Worm (Caenorhabditis elegans) whole organism, L1 larva: ENCODE measurements around the gene ZK792.7.

ENCODE experiments used
- C04F5.9 ChIP-seq: sonication (generic microtip); optimal IDR thresholded peaks from 2 replicates; lab custom pipeline; 2016; ENCODE audit warnings: missing genetic modification characterization, missing compliant biosample characterization
- C34B4.2 ChIP-seq: sonication (generic microtip); optimal IDR thresholded peaks from 2 replicates; lab custom pipeline; 2017; ENCODE audit warnings: mild to moderate bottlenecking, missing genetic modification characterization, missing compliant biosample characterization
- Y116A8C.19 ChIP-seq: sonication (generic microtip); optimal IDR thresholded peaks from 2 replicates; lab custom pipeline; 2016; ENCODE audit warnings: missing compliant biosample characterization, missing genetic modification characterization, borderline replicate concordance
- aha-1 ChIP-seq: fragments of 150-350 bp; optimal IDR thresholded peaks from 2 replicates; lab custom pipeline; 2014; ENCODE audit warnings: missing biosample characterization, missing genetic modification characterization
- ama-1 ChIP-seq: fragments of 150-350 bp; optimal IDR thresholded peaks from 2 replicates; lab custom pipeline; 2014
- blmp-1 ChIP-seq: fragments of 150-350 bp; optimal IDR thresholded peaks from 2 replicates; lab custom pipeline; 2014; ENCODE audit warnings: missing biosample characterization, missing genetic modification characterization
- ceh-63 ChIP-seq: fragments of 200-800 bp; sonication (Bioruptor generic); optimal IDR thresholded peaks from 2 replicates; lab custom pipeline; 2018; ENCODE audit warnings: mild to moderate bottlenecking, missing genetic modification characterization, missing compliant biosample characterization
- ceh-8 ChIP-seq: fragments of 200-800 bp; sonication (Bioruptor generic); optimal IDR thresholded peaks from 2 replicates; lab custom pipeline; 2018; ENCODE audit warnings: mild to moderate bottlenecking, missing genetic modification characterization, moderate library complexity, missing compliant biosample characterization
- ceh-82 ChIP-seq, 3 experiments: fragments of 150-350 bp in 1 of 3; sonication (generic microtip) in 2 of 3; optimal IDR thresholded peaks; 2 replicates each; lab custom pipeline; 2014 to 2017; ENCODE audit warnings: missing biosample characterization in 3 of 3, missing genetic modification characterization in 3 of 3
- ceh-88 ChIP-seq: fragments of 200-800 bp; sonication (Bioruptor generic); IDR thresholded peaks from 2 replicates; pipeline ENCODE4 v1.3.6; 2022; ENCODE audit warnings: missing genetic modification characterization, missing compliant biosample characterization
- ces-1 ChIP-seq: fragments of 150-350 bp; optimal IDR thresholded peaks from 2 replicates; lab custom pipeline; 2014; ENCODE audit warnings: missing biosample characterization, missing genetic modification reagents, missing genetic modification characterization
- dpl-1 ChIP-seq, 3 experiments: fragments of 150-350 bp in 2 of 3; sonication (generic microtip) in 1 of 3; optimal IDR thresholded peaks; 2 replicates each; lab custom pipeline; 2014 to 2017; ENCODE audit warnings: missing biosample characterization in 3 of 3, missing genetic modification characterization in 3 of 3, missing genetic modification reagents in 3 of 3
- elt-2 ChIP-seq: sonication (generic microtip); optimal IDR thresholded peaks from 2 replicates; lab custom pipeline; 2016; ENCODE audit warnings: missing genetic modification characterization, mild to moderate bottlenecking, inconsistent platforms, missing compliant biosample characterization, missing genetic modification reagents
- elt-3 ChIP-seq, 6 experiments: fragments of 150-350 bp in 1 of 6; sonication (generic microtip); optimal IDR thresholded peaks; 2 replicates each; lab custom pipeline; 2017 to 2018; ENCODE audit warnings: missing biosample characterization in 6 of 6, missing genetic modification characterization in 6 of 6, inconsistent platforms in 1 of 6
- ets-5 ChIP-seq: fragments of 200-800 bp; sonication (Bioruptor generic); IDR thresholded peaks from 2 replicates; pipeline ENCODE4 v1.3.6; 2022; ENCODE audit warnings: missing genetic modification characterization, missing compliant biosample characterization
- fkh-10 ChIP-seq: sonication (generic microtip); optimal IDR thresholded peaks from 2 replicates; lab custom pipeline; 2017; ENCODE audit warnings: missing biosample characterization, missing genetic modification reagents, missing genetic modification characterization
- fkh-4 ChIP-seq: sonication (generic microtip); optimal IDR thresholded peaks from 2 replicates; lab custom pipeline; 2016; ENCODE audit warnings: missing compliant biosample characterization, missing genetic modification characterization, borderline replicate concordance
- fkh-8 ChIP-seq: sonication (generic microtip); optimal IDR thresholded peaks from 2 replicates; lab custom pipeline; 2016; ENCODE audit warnings: mild to moderate bottlenecking, missing genetic modification characterization, missing compliant biosample characterization
- irx-1 ChIP-seq: sonication (generic microtip); optimal IDR thresholded peaks from 2 replicates; lab custom pipeline; 2016; ENCODE audit warnings: missing genetic modification characterization, missing compliant biosample characterization
- isw-1 ChIP-seq: fragments of 200-800 bp; sonication (Bioruptor generic); IDR thresholded peaks from 2 replicates; pipeline ENCODE4 v1.3.6; 2022; ENCODE audit warnings: missing genetic modification characterization, missing compliant biosample characterization
- lin-14 ChIP-seq: fragments of 200-800 bp; sonication (Bioruptor generic); optimal IDR thresholded peaks from 2 replicates; lab custom pipeline; 2018; ENCODE audit warnings: mild to moderate bottlenecking, missing genetic modification characterization, moderate library complexity, missing compliant biosample characterization
- lin-15B ChIP-seq: fragments of 150-350 bp; sonication (generic microtip); optimal IDR thresholded peaks from 3 replicates; lab custom pipeline; 2014; ENCODE audit warnings: missing biosample characterization, missing genetic modification characterization
- lin-35 ChIP-seq, 2 experiments: fragments of 150-350 bp; optimal IDR thresholded peaks; 2 replicates each; lab custom pipeline; 2014; ENCODE audit warnings: missing biosample characterization in 2 of 2, missing genetic modification characterization in 2 of 2, missing genetic modification reagents in 2 of 2
- lin-39 ChIP-seq: fragments of 150-350 bp; optimal IDR thresholded peaks from 2 replicates; lab custom pipeline; 2014; ENCODE audit warnings: missing biosample characterization, missing genetic modification reagents, missing genetic modification characterization
- lir-3 ChIP-seq: sonication (generic microtip); optimal IDR thresholded peaks from 2 replicates; lab custom pipeline; 2016; ENCODE audit warnings: mild to moderate bottlenecking, missing genetic modification characterization, moderate library complexity, missing compliant biosample characterization; ENCODE audit not compliant: poor library complexity
- lsy-2 ChIP-seq, 2 experiments: fragments of 150-350 bp; optimal IDR thresholded peaks; 2 replicates each; lab custom pipeline; 2014; ENCODE audit warnings: missing biosample characterization in 2 of 2, missing genetic modification characterization in 2 of 2
- mef-2 ChIP-seq: fragments of 150-350 bp; optimal IDR thresholded peaks from 2 replicates; lab custom pipeline; 2014; ENCODE audit warnings: missing biosample characterization, missing genetic modification characterization
- nhr-12 ChIP-seq: sonication (generic microtip); optimal IDR thresholded peaks from 2 replicates; lab custom pipeline; 2017; ENCODE audit warnings: missing biosample characterization, missing genetic modification characterization
- nhr-19 ChIP-seq: fragments of 200-800 bp; sonication (Bioruptor generic); conservative IDR thresholded peaks from 2 replicates; pipeline ENCODE4 v1.3.6; 2022; ENCODE audit warnings: missing genetic modification characterization, missing compliant biosample characterization
- nhr-28 ChIP-seq: fragments of 150-350 bp; optimal IDR thresholded peaks from 2 replicates; lab custom pipeline; 2014; ENCODE audit warnings: missing biosample characterization, missing genetic modification characterization
- nhr-85 ChIP-seq: sonication (generic microtip); peaks from one replicate; lab custom pipeline; 2016; ENCODE audit warnings: missing genetic modification characterization, inconsistent platforms, missing compliant biosample characterization
- nhr-90 ChIP-seq: sonication (generic microtip); optimal IDR thresholded peaks from 2 replicates; lab custom pipeline; 2016; ENCODE audit warnings: mild to moderate bottlenecking, missing genetic modification characterization, missing compliant biosample characterization; ENCODE audit not compliant: poor library complexity
- pax-3 ChIP-seq: fragments of 200-800 bp; sonication (Bioruptor generic); optimal IDR thresholded peaks from 2 replicates; lab custom pipeline; 2018; ENCODE audit warnings: mild to moderate bottlenecking, missing genetic modification characterization, moderate library complexity, missing compliant biosample characterization
- pqm-1 ChIP-seq: sonication (generic microtip); optimal IDR thresholded peaks from 3 replicates; lab custom pipeline; 2017; ENCODE audit warnings: missing biosample characterization, missing genetic modification characterization
- rnt-1 ChIP-seq: sonication (generic microtip); optimal IDR thresholded peaks from 2 replicates; lab custom pipeline; 2016; ENCODE audit warnings: mild to moderate bottlenecking, missing genetic modification characterization, moderate library complexity, missing compliant biosample characterization
- sptf-1 ChIP-seq: fragments of 150-350 bp; optimal IDR thresholded peaks from 2 replicates; lab custom pipeline; 2014; ENCODE audit warnings: missing biosample characterization, missing genetic modification characterization
- sup-37 ChIP-seq: fragments of 200-800 bp; sonication (Bioruptor generic); optimal IDR thresholded peaks from 2 replicates; lab custom pipeline; 2018; ENCODE audit warnings: mild to moderate bottlenecking, missing genetic modification characterization, missing compliant biosample characterization
- swsn-7 ChIP-seq: sonication (generic microtip); optimal IDR thresholded peaks from 2 replicates; lab custom pipeline; 2016; ENCODE audit warnings: missing genetic modification characterization, missing compliant biosample characterization
- tbx-2 ChIP-seq: sonication (generic microtip); optimal IDR thresholded peaks from 2 replicates; lab custom pipeline; 2016; ENCODE audit warnings: missing genetic modification characterization, missing compliant biosample characterization
- tlp-1 ChIP-seq: fragments of 150-350 bp; optimal IDR thresholded peaks from 2 replicates; lab custom pipeline; 2014; ENCODE audit warnings: missing biosample characterization, missing genetic modification characterization
- unc-130 ChIP-seq: fragments of 150-350 bp; optimal IDR thresholded peaks from 2 replicates; lab custom pipeline; 2017; ENCODE audit warnings: missing biosample characterization, missing genetic modification characterization, inconsistent platforms
- unc-86 ChIP-seq: sonication (generic microtip); optimal IDR thresholded peaks from 2 replicates; lab custom pipeline; 2016; ENCODE audit warnings: missing genetic modification characterization, missing compliant biosample characterization
- unc-98 ChIP-seq: fragments of 200-800 bp; sonication (Bioruptor generic); IDR thresholded peaks from 2 replicates; pipeline ENCODE4 v1.3.6; 2022; ENCODE audit warnings: missing genetic modification characterization, missing compliant biosample characterization
- ztf-11 ChIP-seq, 2 experiments: sonication (generic microtip); optimal IDR thresholded peaks; 2 replicates each; lab custom pipeline; 2016 to 2017; ENCODE audit warnings: missing genetic modification characterization in 2 of 2, missing biosample characterization in 1 of 2, missing compliant biosample characterization in 1 of 2
- ztf-4 ChIP-seq: fragments of 150-350 bp; optimal IDR thresholded peaks from 2 replicates; lab custom pipeline; 2014; ENCODE audit warnings: missing biosample characterization, missing genetic modification characterization

The ZK792.7 gene

ce11 chrIV:11718653-11719052 lies 24.4 kb downstream of the ZK792.7 start:
- no peak for TF ChIP-seq lin-39 (tag; lab: Kevin White, UChicago)
- peak; percentile 51 for TF ChIP-seq lin-14 (GFP tag; lab: Kevin White, UChicago)
- no peak for TF ChIP-seq tlp-1 (tag; lab: Kevin White, UChicago)
- no peak for TF ChIP-seq pax-3 (tag; lab: Kevin White, UChicago)
- TF ChIP-seq nhr-19 = no peak
- no peak for TF ChIP-seq pqm-1 (tag; lab: Kevin White, UChicago)
- no peak for TF ChIP-seq ama-1
- no peak for TF ChIP-seq swsn-7 (tag; lab: Kevin White, UChicago)
- TF ChIP-seq unc-130 (tag; lab: Kevin White, UChicago) = no peak
- TF ChIP-seq nhr-12 (tag; lab: Kevin White, UChicago) = no peak
- peak; percentile 96 for TF ChIP-seq blmp-1 (tag; lab: Kevin White, UChicago)
- peak in 1 of 6 experiments; percentile 76 for TF ChIP-seq elt-3 (tag; optimal IDR thresholded peaks at IDR 0.05; lab: Kevin White, UChicago)
- TF ChIP-seq C04F5.9 (tag; lab: Kevin White, UChicago) = no peak
- no peak for TF ChIP-seq ces-1
- TF ChIP-seq ztf-4 (tag; lab: Kevin White, UChicago) = no peak
- no peak for TF ChIP-seq irx-1 (tag; lab: Kevin White, UChicago)
- no peak for TF ChIP-seq rnt-1 (tag; lab: Kevin White, UChicago)
- no peak for TF ChIP-seq nhr-90 (tag; lab: Kevin White, UChicago)
- TF ChIP-seq nhr-85 (tag; lab: Kevin White, UChicago) = peak; percentile 71
- no peak for TF ChIP-seq fkh-10 (GFP tag; lab: Kevin White, UChicago)
- TF ChIP-seq ztf-11 (tag; optimal IDR thresholded peaks at IDR 0.05; lab: Kevin White, UChicago) = no peak
- TF ChIP-seq isw-1 (GFP tag; lab: Robert Waterston, UW) = no peak

- no peak for TF ChIP-seq ets-5
- TF ChIP-seq aha-1 (tag; lab: Kevin White, UChicago) = no peak
- peak in 1 of 2 experiments; percentile 7 for TF ChIP-seq lin-35 (GFP tag; optimal IDR thresholded peaks at IDR 0.05; lab: Kevin White, UChicago)
- no peak for TF ChIP-seq nhr-28
- no peak for TF ChIP-seq unc-86 (tag; lab: Kevin White, UChicago)
- TF ChIP-seq elt-2 = peak; percentile 38
Measured at ce11 chrIV:11721878-11722277, 27.6 kb downstream of the ZK792.7 start.

- no peak for TF ChIP-seq lin-15B (tag; lab: Kevin White, UChicago)
- TF ChIP-seq ceh-63 (GFP tag; lab: Kevin White, UChicago) = no peak
- peak; percentile 19 for TF ChIP-seq fkh-10 (GFP tag; lab: Kevin White, UChicago)
- TF ChIP-seq swsn-7 (tag; lab: Kevin White, UChicago) = no peak
- TF ChIP-seq ceh-82 (tag; optimal IDR thresholded peaks at IDR 0.05; lab: Kevin White, UChicago) = peak in 1 of 3 experiments; percentile 9
- TF ChIP-seq fkh-8 = no peak
- TF ChIP-seq lin-14 (GFP tag; lab: Kevin White, UChicago) = peak; percentile 53
- no peak for TF ChIP-seq lir-3 (tag; lab: Kevin White, UChicago)
Measured at ce11 chrIV:11723255-11723654, 29.0 kb downstream of the ZK792.7 start.

DNA sequence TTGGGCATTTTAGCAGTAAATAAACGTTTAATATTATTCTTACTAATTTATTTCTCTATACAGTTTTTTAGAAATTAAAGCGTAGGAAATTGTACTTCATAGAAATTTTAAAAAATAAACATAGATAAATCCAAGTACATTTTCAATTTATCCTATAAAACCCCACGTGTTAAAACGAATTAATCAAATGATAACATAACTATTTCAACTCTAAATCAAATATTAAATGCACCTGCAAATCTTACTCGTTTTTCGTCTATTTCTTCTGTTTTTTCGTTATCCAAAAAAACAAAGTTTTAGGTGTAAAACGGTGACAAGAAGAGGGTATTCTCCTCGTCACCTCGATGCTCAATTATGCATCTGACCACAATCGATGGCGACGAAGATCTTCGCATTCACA lies 40.8 kb downstream of the ZK792.7 start, which contains the start of gene K01A6.6:
Gene K01A6.6 (plus strand): TSS at position 301 of the 400 bp plus-strand sequence.
- TF ChIP-seq ama-1 (no peak), lir-3 (tag; lab: Kevin White, UChicago) (no peak), ceh-8 (no peak), lin-35 (GFP tag; optimal IDR thresholded peaks at IDR 0.05; lab: Kevin White, UChicago) (no peak), dpl-1 (GFP tag; optimal IDR thresholded peaks at IDR 0.05; lab: Kevin White, UChicago) (no peak), unc-130 (tag; lab: Kevin White, UChicago) (no peak), lsy-2 (tag; optimal IDR thresholded peaks at IDR 0.05; lab: Kevin White, UChicago) (no peak), lin-14 (GFP tag; lab: Kevin White, UChicago) (no peak), unc-98 (GFP tag; lab: Robert Waterston, UW) (no peak), elt-3 (tag; optimal IDR thresholded peaks at IDR 0.05; lab: Kevin White, UChicago) (no peak), sptf-1 (tag; lab: Kevin White, UChicago) (no peak), C34B4.2 (tag; lab: Kevin White, UChicago) (no peak), mef-2 (tag; lab: Kevin White, UChicago) (no peak), sup-37 (GFP tag; lab: Kevin White, UChicago) (no peak), tbx-2 (tag; lab: Kevin White, UChicago) (no peak), Y116A8C.19 (tag; lab: Kevin White, UChicago) (no peak), fkh-4 (tag; lab: Kevin White, UChicago) (no peak), ceh-82 (tag; optimal IDR thresholded peaks at IDR 0.05; lab: Kevin White, UChicago) (no peak), ceh-88 (no peak)
